Worm (Caenorhabditis elegans) whole organism, midembryonic: ENCODE measurements around the gene C13A2.10.
"Not testable (repeated sequence)": the region's sequence is repeated elsewhere in the genome, so short reads cannot be mapped to it uniquely, and the experiment has no call there.

Experiments
- T22C8.4 ChIP-seq: fragments of 200-800 bp; sonication (Bioruptor generic); IDR thresholded peaks from 2 replicates; pipeline ENCODE4 v1.3.6; 2022; ENCODE audit warnings: missing genetic modification characterization, missing compliant biosample characterization
- cog-1 ChIP-seq: sonication (generic microtip); optimal IDR thresholded peaks from 2 replicates; lab custom pipeline; 2016; ENCODE audit warnings: missing genetic modification characterization, missing compliant biosample characterization
- flt-1 ChIP-seq: fragments of 200-800 bp; sonication (Bioruptor generic); IDR thresholded peaks from 2 replicates; pipeline ENCODE4 v1.3.6; 2022; ENCODE audit warnings: missing genetic modification characterization, missing compliant biosample characterization
- klf-2 ChIP-seq: fragments of 200-800 bp; sonication (Bioruptor generic); conservative IDR thresholded peaks from 2 replicates; pipeline ENCODE4 v1.3.6; 2022; ENCODE audit warnings: missing genetic modification reagents, missing genetic modification characterization, missing compliant biosample characterization
- med-1 ChIP-seq: sonication (generic microtip); optimal IDR thresholded peaks from 2 replicates; lab custom pipeline; 2017; ENCODE audit warnings: missing genetic modification characterization, mild to moderate bottlenecking, missing compliant biosample characterization, antibody characterized with exemption, missing genetic modification reagents; ENCODE audit not compliant: insufficient read depth
- ref-1 ChIP-seq: fragments of 200-800 bp; sonication (Bioruptor generic); conservative IDR thresholded peaks from 2 replicates; pipeline ENCODE4 v1.3.6; 2022; ENCODE audit warnings: missing genetic modification reagents, missing genetic modification characterization, missing compliant biosample characterization
- tab-1 ChIP-seq: fragments of 200-800 bp; sonication (Bioruptor generic); IDR thresholded peaks from 2 replicates; pipeline ENCODE4 v1.3.6; 2022; ENCODE audit warnings: missing genetic modification characterization, missing compliant biosample characterization
- ztf-23 ChIP-seq: fragments of 200-800 bp; sonication (Bioruptor generic); IDR thresholded peaks from 2 replicates; pipeline ENCODE4 v1.3.6; 2022; ENCODE audit warnings: missing genetic modification reagents, missing genetic modification characterization, missing compliant biosample characterization
- ztf-29 ChIP-seq: fragments of 200-800 bp; sonication (Bioruptor generic); IDR thresholded peaks from 2 replicates; pipeline ENCODE4 v1.3.6; 2022; ENCODE audit warnings: missing genetic modification reagents, missing genetic modification characterization, missing compliant biosample characterization

C13A2.10 gene

ce11 chrV:7274992-7275391 lies at the start of gene C13A2.10:
Gene C13A2.10 (minus strand): TSS chrV:7275092.
- no peak for TF ChIP-seq klf-2 (GFP tag; lab: Robert Waterston, UW)
- TF ChIP-seq ztf-29 (GFP tag; lab: Robert Waterston, UW), result no peak
- no peak for TF ChIP-seq cog-1 (tag; lab: Kevin White, UChicago)
- no peak for TF ChIP-seq ztf-23
- no peak for TF ChIP-seq T22C8.4 (GFP tag; lab: Robert Waterston, UW)
- no peak for TF ChIP-seq flt-1 (GFP tag; lab: Robert Waterston, UW)
- no peak for TF ChIP-seq med-1 (GFP tag; lab: Kevin White, UChicago)
- TF ChIP-seq tab-1 (GFP tag; lab: Robert Waterston, UW), result no peak
- TF ChIP-seq ref-1, result no peak

DNA sequence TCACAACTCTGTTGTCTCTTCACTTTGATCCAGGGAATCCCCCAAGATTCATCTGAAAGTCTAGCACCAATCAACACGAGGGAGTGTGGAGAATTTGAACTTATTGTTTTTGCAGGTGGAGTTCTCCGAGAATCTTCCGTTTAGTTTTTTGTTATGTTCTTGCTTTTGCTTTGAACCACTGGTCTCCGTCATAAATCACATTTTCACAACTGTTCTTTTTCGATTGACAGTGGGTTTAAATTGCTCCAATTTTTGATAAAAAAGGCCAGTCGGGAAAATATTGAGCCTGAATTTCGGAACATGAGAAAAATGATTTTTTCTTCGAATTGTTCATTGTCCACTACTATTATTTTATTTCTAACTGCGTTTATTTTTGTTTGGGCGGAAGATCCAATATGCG lies 47.0 kb upstream of the C13A2.10 start, which contains the start of gene F10G2.10:
Gene F10G2.10 (plus strand): TSS at position 301 of the 400 bp plus-strand sequence.
- TF ChIP-seq ztf-29 (GFP tag; lab: Robert Waterston, UW), result no peak
- TF ChIP-seq T22C8.4 (GFP tag; lab: Robert Waterston, UW), result no peak
- TF ChIP-seq med-1 (GFP tag; lab: Kevin White, UChicago), result no peak
- no peak for TF ChIP-seq flt-1 (GFP tag; lab: Robert Waterston, UW)
- TF ChIP-seq cog-1 (tag; lab: Kevin White, UChicago), result no peak
- no peak for TF ChIP-seq ref-1
- TF ChIP-seq klf-2 (GFP tag; lab: Robert Waterston, UW), result no peak
- TF ChIP-seq tab-1 (GFP tag; lab: Robert Waterston, UW), result no peak
- no peak for TF ChIP-seq ztf-23

DNA sequence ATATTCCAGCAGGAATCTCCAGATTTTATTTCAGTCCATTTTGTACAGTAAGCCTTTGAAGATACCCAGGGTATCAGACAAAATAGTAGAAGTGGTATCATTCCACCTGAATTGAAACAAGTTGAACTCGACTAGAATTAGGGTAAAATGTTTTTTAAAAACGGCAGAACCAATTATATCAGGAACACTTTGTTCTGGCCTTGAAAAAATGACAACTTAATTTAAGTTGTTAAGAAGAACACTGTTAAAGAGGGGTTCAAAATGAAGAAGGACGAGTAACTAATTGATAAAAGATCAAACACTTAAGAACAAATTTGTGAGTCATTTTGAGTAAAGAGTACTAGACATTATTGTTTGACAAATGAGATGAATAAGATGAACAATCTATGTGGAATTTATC lies 46.0 kb upstream of the C13A2.10 start, which contains the start of gene lmd-4:
Gene lmd-4 (minus strand): TSS at position 101 of the 400 bp plus-strand sequence.
- TF ChIP-seq ztf-29 (GFP tag; lab: Robert Waterston, UW) (no peak), tab-1 (GFP tag; lab: Robert Waterston, UW) (no peak), ref-1 (no peak), T22C8.4 (GFP tag; lab: Robert Waterston, UW) (no peak), med-1 (GFP tag; lab: Kevin White, UChicago) (no peak), flt-1 (GFP tag; lab: Robert Waterston, UW) (no peak), ztf-23 (no peak), klf-2 (GFP tag; lab: Robert Waterston, UW) (no peak), cog-1 (tag; lab: Kevin White, UChicago) (no peak)

- TF ChIP-seq med-1 (GFP tag; lab: Kevin White, UChicago), result no peak
- TF ChIP-seq klf-2 (GFP tag; lab: Robert Waterston, UW), result no peak
- TF ChIP-seq ztf-23, result no peak
- TF ChIP-seq cog-1 (tag; lab: Kevin White, UChicago), result no peak
- TF ChIP-seq T22C8.4 (GFP tag; lab: Robert Waterston, UW), result no peak
- TF ChIP-seq flt-1 (GFP tag; lab: Robert Waterston, UW), result no peak
- no peak for TF ChIP-seq ztf-29 (GFP tag; lab: Robert Waterston, UW)
- TF ChIP-seq ref-1, result no peak
- TF ChIP-seq tab-1 (GFP tag; lab: Robert Waterston, UW), result no peak
Observed at ce11 chrV:7313233-7313632, 38.3 kb upstream of the C13A2.10 start, which contains the start of gene srx-6. Gene srx-6 (minus strand): TSS chrV:7313333.

DNA sequence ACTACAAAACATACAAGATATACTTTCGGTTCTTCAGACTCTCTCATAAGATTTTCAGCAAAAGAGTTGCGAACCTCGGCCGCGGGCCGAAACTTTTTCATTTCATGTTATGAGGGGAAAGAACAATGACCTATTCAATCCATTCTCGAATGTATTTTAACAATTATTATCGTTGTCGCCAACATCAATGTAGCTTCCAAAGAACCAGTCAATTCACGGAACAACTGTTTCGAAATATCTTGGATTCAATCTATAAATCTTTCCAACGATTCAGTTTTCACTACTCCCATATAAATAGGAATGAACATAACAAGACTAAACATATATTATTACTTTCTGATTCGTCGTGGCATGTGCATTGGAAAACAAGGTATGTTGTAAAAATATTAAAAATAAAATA lies 32.2 kb upstream of the C13A2.10 start, which contains the start of gene F07G11.1:
Gene F07G11.1 (plus strand): TSS at position 301 of the 400 bp plus-strand sequence.
- TF ChIP-seq ztf-23, result no peak
- no peak for TF ChIP-seq flt-1 (GFP tag; lab: Robert Waterston, UW)
- TF ChIP-seq ztf-29 (GFP tag; lab: Robert Waterston, UW), result no peak
- no peak for TF ChIP-seq cog-1 (tag; lab: Kevin White, UChicago)
- no peak for TF ChIP-seq T22C8.4 (GFP tag; lab: Robert Waterston, UW)
- TF ChIP-seq tab-1 (GFP tag; lab: Robert Waterston, UW), result no peak
- TF ChIP-seq klf-2 (GFP tag; lab: Robert Waterston, UW), result no peak
- TF ChIP-seq med-1 (GFP tag; lab: Kevin White, UChicago), result no peak
- TF ChIP-seq ref-1, result no peak

- not testable (repeated sequence) for TF ChIP-seq flt-1 (GFP tag; lab: Robert Waterston, UW); ref-1; ztf-23
Observed at ce11 chrV:7304506-7304905, 29.6 kb upstream of the C13A2.10 start, which contains the start of gene F07G11.2. Gene F07G11.2 (plus strand): TSS chrV:7304806.

ce11 chrV:7298463-7298862 lies 23.6 kb upstream of the C13A2.10 start, which contains the start of gene F07G11.3:
Gene F07G11.3 (plus strand): TSS chrV:7298763.
- TF ChIP-seq tab-1 (GFP tag; lab: Robert Waterston, UW) (no peak), ztf-23 (no peak), med-1 (GFP tag; lab: Kevin White, UChicago) (no peak), T22C8.4 (GFP tag; lab: Robert Waterston, UW) (no peak), flt-1 (GFP tag; lab: Robert Waterston, UW) (no peak), ztf-29 (GFP tag; lab: Robert Waterston, UW) (no peak), cog-1 (tag; lab: Kevin White, UChicago) (no peak), klf-2 (GFP tag; lab: Robert Waterston, UW) (no peak), ref-1 (no peak)

ce11 chrV:7297263-7297662 lies 22.4 kb upstream of the C13A2.10 start, which contains the start of gene srj-32:
Gene srj-32 (minus strand): TSS chrV:7297363.
- no peak for TF ChIP-seq T22C8.4 (GFP tag; lab: Robert Waterston, UW)
- no peak for TF ChIP-seq cog-1 (tag; lab: Kevin White, UChicago)
- no peak for TF ChIP-seq ztf-23
- TF ChIP-seq ztf-29 (GFP tag; lab: Robert Waterston, UW), result no peak
- TF ChIP-seq ref-1, result no peak
- TF ChIP-seq klf-2 (GFP tag; lab: Robert Waterston, UW), result no peak

- TF ChIP-seq tab-1 (GFP tag; lab: Robert Waterston, UW), result no peak
- no peak for TF ChIP-seq ztf-29 (GFP tag; lab: Robert Waterston, UW)
- TF ChIP-seq ref-1, result no peak
- TF ChIP-seq ztf-23, result no peak
- no peak for TF ChIP-seq med-1 (GFP tag; lab: Kevin White, UChicago)
- no peak for TF ChIP-seq flt-1 (GFP tag; lab: Robert Waterston, UW)
- no peak for TF ChIP-seq klf-2 (GFP tag; lab: Robert Waterston, UW)
- TF ChIP-seq T22C8.4 (GFP tag; lab: Robert Waterston, UW), result no peak
- no peak for TF ChIP-seq cog-1 (tag; lab: Kevin White, UChicago)
Observed at ce11 chrV:7295270-7295669, 20.4 kb upstream of the C13A2.10 start, which contains the start of gene F07G11.4. Gene F07G11.4 (minus strand): TSS chrV:7295370.
